Fruit fly (Drosophila melanogaster) whole organism, pupa: Measurements from ENCODE around the gene drn.

Source experiments
- CG17806 ChIP-seq: fragments of 200-800 bp; sonication (Bioruptor generic); optimal IDR thresholded peaks from 2 replicates; lab custom pipeline; 2018; ENCODE audit warnings: missing biosample characterization, mild to moderate bottlenecking, missing genetic modification characterization, moderate library complexity
- CG34367 ChIP-seq: fragments of 200-800 bp; sonication (Bioruptor generic); optimal IDR thresholded peaks from 2 replicates; lab custom pipeline; 2018; ENCODE audit warnings: missing biosample characterization, mild to moderate bottlenecking, missing genetic modification characterization

DNA sequence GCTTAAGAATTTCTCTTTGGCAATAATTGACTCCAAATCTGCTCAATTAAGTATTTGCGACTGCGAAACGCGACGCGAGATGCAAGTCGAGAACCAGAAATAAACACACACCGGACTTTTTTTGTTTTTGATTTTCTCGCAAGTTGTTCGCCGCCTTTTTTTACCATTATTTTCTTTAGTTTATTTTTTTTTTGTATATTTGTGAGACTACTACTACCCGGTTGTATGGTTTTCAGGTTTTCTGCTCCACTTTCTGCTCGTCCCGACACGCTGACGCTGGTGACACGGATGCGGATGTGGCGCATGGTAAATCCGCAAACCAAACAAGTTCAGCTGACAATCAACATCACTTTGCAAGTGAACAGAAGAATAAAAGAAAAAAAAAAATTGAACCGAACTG, 41.0 kb downstream of the drn start:
- TF ChIP-seq CG34367 (peak; percentile 4), CG17806 (tag; lab: Kevin White, UChicago) (no peak)
